Fruit fly (Drosophila melanogaster) whole organism: ENCODE data around the gene CG13920.

Experiments
- CG8478 ChIP-seq: fragments of >200 bp; optimal IDR thresholded peaks from 2 replicates; lab custom pipeline; 2018; ENCODE audit warnings: inconsistent platforms
- pan ChIP-seq: fragments of >200 bp; optimal IDR thresholded peaks from 2 replicates; lab custom pipeline; 2017
- psq ChIP-seq: fragments of >200 bp; optimal IDR thresholded peaks from 2 replicates; lab custom pipeline; 2017
- usp ChIP-seq: fragments of >200 bp; optimal IDR thresholded peaks from 2 replicates; lab custom pipeline; 2017; ENCODE audit warnings: missing biosample characterization, missing genetic modification characterization, mixed read lengths

DNA sequence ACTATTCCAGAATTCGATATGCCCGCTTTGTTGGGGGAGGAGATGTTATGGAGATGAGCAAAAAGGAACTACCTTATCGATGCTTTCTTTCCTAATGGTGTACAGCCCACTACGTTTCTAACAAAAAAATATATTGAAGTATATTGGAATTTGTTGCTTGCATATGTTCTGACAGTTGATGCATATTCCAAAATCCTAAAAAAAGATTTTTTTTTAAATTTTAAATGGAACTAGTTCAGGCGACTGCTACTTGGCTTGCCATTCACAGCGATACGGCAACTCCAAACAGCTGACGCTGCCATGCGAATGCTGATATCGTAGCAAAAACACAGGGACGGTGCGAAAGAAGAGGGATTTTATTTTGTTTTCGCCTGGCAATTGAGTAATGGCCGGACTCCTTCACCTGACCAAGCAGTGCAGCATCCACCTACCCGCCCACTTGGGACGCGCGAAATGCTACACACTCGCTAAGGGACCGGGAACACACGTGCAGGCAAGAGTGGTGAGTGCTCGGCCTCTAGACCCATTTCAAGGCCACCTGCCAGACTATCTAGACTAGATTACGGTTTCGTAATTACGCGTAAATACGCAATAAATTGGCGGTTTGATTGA lies 30.5 kb upstream of the CG13920 start, which contains the start of the genes CG13926, ABCB7 and CG33230:
- TF ChIP-seq CG8478 (lab: Kevin White, UChicago) (no peak), usp (GFP tag; lab: Kevin White, UChicago) (no peak), pan (no peak), psq (lab: Kevin White, UChicago) (no peak)
